Worm (Caenorhabditis elegans) whole organism, midembryonic: Measurements from ENCODE around the gene hpr-17.

Source experiments
- T22C8.4 ChIP-seq: fragments of 200-800 bp; sonication (Bioruptor generic); IDR thresholded peaks from 2 replicates; pipeline ENCODE4 v1.3.6; 2022; ENCODE audit warnings: missing genetic modification characterization, missing compliant biosample characterization
- cog-1 ChIP-seq: sonication (generic microtip); optimal IDR thresholded peaks from 2 replicates; lab custom pipeline; 2016; ENCODE audit warnings: missing genetic modification characterization, missing compliant biosample characterization
- flt-1 ChIP-seq: fragments of 200-800 bp; sonication (Bioruptor generic); IDR thresholded peaks from 2 replicates; pipeline ENCODE4 v1.3.6; 2022; ENCODE audit warnings: missing genetic modification characterization, missing compliant biosample characterization
- klf-2 ChIP-seq: fragments of 200-800 bp; sonication (Bioruptor generic); conservative IDR thresholded peaks from 2 replicates; pipeline ENCODE4 v1.3.6; 2022; ENCODE audit warnings: missing genetic modification reagents, missing genetic modification characterization, missing compliant biosample characterization
- med-1 ChIP-seq: sonication (generic microtip); optimal IDR thresholded peaks from 2 replicates; lab custom pipeline; 2017; ENCODE audit warnings: missing genetic modification characterization, mild to moderate bottlenecking, missing compliant biosample characterization, antibody characterized with exemption, missing genetic modification reagents; ENCODE audit not compliant: insufficient read depth
- ref-1 ChIP-seq: fragments of 200-800 bp; sonication (Bioruptor generic); conservative IDR thresholded peaks from 2 replicates; pipeline ENCODE4 v1.3.6; 2022; ENCODE audit warnings: missing genetic modification reagents, missing genetic modification characterization, missing compliant biosample characterization
- ztf-23 ChIP-seq: fragments of 200-800 bp; sonication (Bioruptor generic); IDR thresholded peaks from 2 replicates; pipeline ENCODE4 v1.3.6; 2022; ENCODE audit warnings: missing genetic modification reagents, missing genetic modification characterization, missing compliant biosample characterization

DNA sequence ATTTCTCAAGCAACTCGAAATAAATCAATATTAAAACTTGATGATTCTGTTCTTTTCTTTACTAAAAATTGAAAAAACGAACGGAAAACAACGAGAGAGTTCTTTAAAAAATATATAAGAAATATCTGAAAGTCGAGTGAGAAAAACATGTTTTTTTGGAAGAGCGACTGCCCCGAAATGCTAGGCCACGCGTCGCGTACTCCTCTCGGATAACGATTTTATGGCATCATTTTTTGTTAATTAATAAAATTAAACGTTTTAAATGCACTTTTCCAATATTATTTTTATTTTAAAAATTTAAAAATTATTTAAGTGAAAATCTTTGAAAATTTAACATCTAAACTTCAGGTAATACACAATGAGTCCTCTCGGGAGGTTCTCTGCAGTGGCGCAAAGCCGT is 39.7 kb downstream of the hpr-17 start, which contains the start of gene gfm-1:
- TF ChIP-seq flt-1 (GFP tag; lab: Robert Waterston, UW) (peak; percentile 67), cog-1 (tag; lab: Kevin White, UChicago) (peak; percentile 53), ztf-23 (GFP tag; lab: Robert Waterston, UW) (peak; percentile 71), klf-2 (GFP tag; lab: Robert Waterston, UW) (no peak), ref-1 (GFP tag; lab: Robert Waterston, UW) (no peak), T22C8.4 (GFP tag; lab: Robert Waterston, UW) (no peak), med-1 (GFP tag; lab: Kevin White, UChicago) (no peak)
